Worm (Caenorhabditis elegans): ENCODE results near the gene pqn-84.

The pqn-84 gene

DNA sequence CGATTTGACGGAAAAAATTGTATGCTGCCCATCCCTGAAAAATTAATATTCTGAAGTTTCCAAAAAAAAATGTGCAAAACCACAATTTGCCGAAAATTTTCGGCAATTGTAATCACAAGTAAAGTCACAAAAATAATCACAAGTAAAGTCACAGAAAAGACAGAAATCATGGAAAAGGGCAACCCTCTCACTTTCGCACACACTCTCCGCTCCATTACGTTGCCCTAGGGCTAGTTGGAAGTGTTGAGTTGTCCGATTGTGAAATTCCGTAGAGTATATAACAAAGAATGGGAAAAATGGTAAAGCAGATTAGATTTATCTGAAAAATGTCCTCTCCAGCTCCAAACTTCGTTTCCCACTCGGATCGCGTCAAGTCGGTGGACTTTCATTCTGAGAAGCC, 21.3 kb downstream of the pqn-84 start, which contains the start of gene Y41C4A.32:
Gene Y41C4A.32 (plus strand): TSS at position 302 of the 400 bp plus-strand sequence.
- no peak for TF ChIP-seq cey-2 (tag; optimal IDR thresholded peaks at IDR 0.05; ENCODE audit: borderline replicate concordance, insufficient read depth)
- no peak for TF ChIP-seq F26F4.8 (GFP tag; conservative IDR thresholded peaks at IDR 0.05)
- TF ChIP-seq hmg-1.1 (GFP tag; IDR thresholded peaks at IDR 0.05), result 0 out of 2 replicates have a peak, but pooled peaks have one; percentile 19
- TF ChIP-seq nhr-28 (tag; optimal IDR thresholded peaks at IDR 0.05), result peak; percentile 9
- no peak for TF ChIP-seq aly-2 (tag; optimal IDR thresholded peaks at IDR 0.05)
- TF ChIP-seq nhr-48 (tag; optimal IDR thresholded peaks at IDR 0.05), result no peak
- TF ChIP-seq nhr-42 (GFP tag; IDR thresholded peaks at IDR 0.05), result no peak
- no peak for TF ChIP-seq madf-9 (GFP tag; conservative IDR thresholded peaks at IDR 0.05)
- TF ChIP-seq hlh-30 (tag; optimal IDR thresholded peaks at IDR 0.05; ENCODE audit: insufficient read depth), result peak; percentile 43
- TF ChIP-seq hlh-11 (tag; optimal IDR thresholded peaks at IDR 0.05), result peak; percentile 7
- TF ChIP-seq D1046.2 (GFP tag; IDR thresholded peaks at IDR 0.05), result no peak
- TF ChIP-seq lin-38 (GFP tag; IDR thresholded peaks at IDR 0.05), result peak; percentile 29

DNA sequence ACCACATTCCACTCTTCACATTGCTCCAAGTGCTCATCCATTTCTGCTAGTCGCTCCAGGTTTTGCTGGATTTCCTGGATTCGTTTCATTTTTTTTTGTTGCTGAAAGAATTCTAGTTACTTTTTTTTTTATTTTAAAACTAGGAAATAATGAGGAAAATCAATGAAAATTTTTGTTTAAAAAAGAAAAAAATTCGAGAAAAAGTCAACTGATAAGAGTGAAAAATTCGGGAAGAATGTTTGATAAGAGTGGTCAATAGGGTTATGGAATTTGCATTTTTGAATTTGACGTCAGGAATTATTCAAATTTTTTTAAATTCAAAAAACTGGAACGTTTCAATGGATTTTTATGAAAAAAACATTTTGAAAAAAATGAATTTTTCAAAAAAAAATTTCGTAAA, 26.5 kb downstream of the pqn-84 start, which contains the start of gene Y41C4A.12:
Gene Y41C4A.12 (minus strand): TSS at position 101 of the 400 bp plus-strand sequence.
- no peak for TF ChIP-seq ztf-11 (tag; optimal IDR thresholded peaks at IDR 0.05)
- no peak for TF ChIP-seq daf-16 (GFP tag; optimal IDR thresholded peaks at IDR 0.05)
- TF ChIP-seq daf-16 (tag; optimal IDR thresholded peaks at IDR 0.05), result peak; percentile 31
- TF ChIP-seq spr-3 (GFP tag; optimal IDR thresholded peaks at IDR 0.05), result no peak
- TF ChIP-seq daf-8 (GFP tag; IDR thresholded peaks at IDR 0.05), result no peak
- no peak for TF ChIP-seq F26F4.8 (GFP tag; conservative IDR thresholded peaks at IDR 0.05)

DNA sequence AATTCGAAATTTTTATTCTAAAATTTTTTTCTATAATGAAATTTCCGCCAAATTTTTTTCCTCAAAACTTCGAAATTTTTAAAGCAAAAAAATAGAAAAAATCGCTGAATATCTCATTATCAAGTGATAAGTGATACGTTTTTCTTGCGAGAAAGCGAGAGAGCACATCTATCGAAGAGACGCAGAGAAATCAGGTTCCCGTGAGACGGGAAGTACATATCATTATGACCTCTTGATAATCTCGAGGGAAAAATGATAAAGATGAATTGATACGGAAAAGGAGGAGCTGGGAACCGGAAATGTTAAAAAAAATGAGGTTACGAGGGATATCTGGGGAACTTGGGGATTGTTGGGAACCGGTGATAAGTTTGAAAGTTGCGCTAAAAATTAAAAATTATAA, 27.0 kb downstream of the pqn-84 start:
- TF ChIP-seq nhr-10 (tag; optimal IDR thresholded peaks at IDR 0.05) (no peak), ZK337.2 (GFP tag; IDR thresholded peaks at IDR 0.05) (no peak), R02D3.7 (tag; optimal IDR thresholded peaks at IDR 0.05) (no peak), ceh-82 (tag; optimal IDR thresholded peaks at IDR 0.05) (no peak), mes-2 (tag; optimal IDR thresholded peaks at IDR 0.05; ENCODE audit: poor library complexity, severe bottlenecking) (no peak), daf-12 (tag; optimal IDR thresholded peaks at IDR 0.05) (no peak), snpc-4 (tag; optimal IDR thresholded peaks at IDR 0.05) (no peak), jun-1 (tag; optimal IDR thresholded peaks at IDR 0.05) (no peak), lin-1 (GFP tag; IDR thresholded peaks at IDR 0.05) (peak; percentile 39; the same call in 1 of the 2 replicates), arid-1 (GFP tag; conservative IDR thresholded peaks at IDR 0.05) (no peak), mdl-1 (tag; optimal IDR thresholded peaks at IDR 0.05) (no peak), nhr-28 (tag; optimal IDR thresholded peaks at IDR 0.05) (peak; percentile 3), dmd-6 (GFP tag; IDR thresholded peaks at IDR 0.05) (peak; percentile 43), aha-1 (tag) (no peak), hlh-11 (tag; optimal IDR thresholded peaks at IDR 0.05) (peak; percentile 17), nhr-41 (GFP tag; IDR thresholded peaks at IDR 0.05) (peak; percentile 55; the same call in 1 of the 2 replicates), ztf-7 (tag; optimal IDR thresholded peaks at IDR 0.05) (no peak), dve-1 (tag; optimal IDR thresholded peaks at IDR 0.05; ENCODE audit: insufficient read depth) (no peak), vab-7 (GFP tag; IDR thresholded peaks at IDR 0.05) (no peak), hlh-30 (tag; optimal IDR thresholded peaks at IDR 0.05; ENCODE audit: insufficient read depth) (peak; percentile 68), sdz-12 (GFP tag; optimal IDR thresholded peaks at IDR 0.05) (no peak)

DNA sequence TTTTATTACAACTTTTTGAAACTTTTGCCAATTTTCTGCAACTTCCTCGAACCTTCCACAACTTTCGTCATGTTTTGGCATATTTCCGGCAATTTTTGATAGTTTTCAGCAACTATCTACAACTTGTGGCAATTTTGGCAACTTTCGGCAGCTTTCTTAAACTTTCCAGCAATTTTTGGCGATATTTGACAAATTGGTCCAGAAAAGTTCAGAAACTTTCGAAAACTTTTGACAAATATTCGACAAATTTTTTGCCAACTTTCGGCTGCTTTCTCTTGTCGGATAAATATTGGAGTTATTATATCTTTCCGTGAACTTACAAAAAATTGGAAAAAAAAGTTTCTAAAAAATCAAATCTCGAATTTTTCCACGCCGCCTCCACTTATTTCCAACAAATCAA, 30.3 kb downstream of the pqn-84 start, which contains the start of gene Y41C4A.18:
Gene Y41C4A.18 (plus strand): TSS at position 301 of the 400 bp plus-strand sequence.
- TF ChIP-seq Y48G9A.11 (GFP tag; IDR thresholded peaks at IDR 0.05), result no peak
- TF ChIP-seq F49E8.2 (tag; optimal IDR thresholded peaks at IDR 0.05; ENCODE audit: borderline replicate concordance), result no peak
- no peak for TF ChIP-seq dve-1 (tag; optimal IDR thresholded peaks at IDR 0.05; ENCODE audit: insufficient read depth)
- peak; percentile 39 for TF ChIP-seq aha-1 (tag)
- no peak for TF ChIP-seq ZK546.5 (tag; optimal IDR thresholded peaks at IDR 0.05)
- TF ChIP-seq ceh-20 (GFP tag; IDR thresholded peaks at IDR 0.05), result no peak
- TF ChIP-seq tag-97 (GFP tag; IDR thresholded peaks at IDR 0.05), result no peak
